Worm (Caenorhabditis elegans) whole organism, midembryonic: ENCODE data around the gene bcl-7.

ENCODE experiments used
- T22C8.4 ChIP-seq: fragments of 200-800 bp; sonication (Bioruptor generic); IDR thresholded peaks from 2 replicates; pipeline ENCODE4 v1.3.6; 2022; ENCODE audit warnings: missing genetic modification characterization, missing compliant biosample characterization
- cog-1 ChIP-seq: sonication (generic microtip); optimal IDR thresholded peaks from 2 replicates; lab custom pipeline; 2016; ENCODE audit warnings: missing genetic modification characterization, missing compliant biosample characterization
- flt-1 ChIP-seq: fragments of 200-800 bp; sonication (Bioruptor generic); IDR thresholded peaks from 2 replicates; pipeline ENCODE4 v1.3.6; 2022; ENCODE audit warnings: missing genetic modification characterization, missing compliant biosample characterization
- med-1 ChIP-seq: sonication (generic microtip); optimal IDR thresholded peaks from 2 replicates; lab custom pipeline; 2017; ENCODE audit warnings: missing genetic modification characterization, mild to moderate bottlenecking, missing compliant biosample characterization, antibody characterized with exemption, missing genetic modification reagents; ENCODE audit not compliant: insufficient read depth
- ref-1 ChIP-seq: fragments of 200-800 bp; sonication (Bioruptor generic); conservative IDR thresholded peaks from 2 replicates; pipeline ENCODE4 v1.3.6; 2022; ENCODE audit warnings: missing genetic modification reagents, missing genetic modification characterization, missing compliant biosample characterization
- tab-1 ChIP-seq: fragments of 200-800 bp; sonication (Bioruptor generic); IDR thresholded peaks from 2 replicates; pipeline ENCODE4 v1.3.6; 2022; ENCODE audit warnings: missing genetic modification characterization, missing compliant biosample characterization
- ztf-23 ChIP-seq: fragments of 200-800 bp; sonication (Bioruptor generic); IDR thresholded peaks from 2 replicates; pipeline ENCODE4 v1.3.6; 2022; ENCODE audit warnings: missing genetic modification reagents, missing genetic modification characterization, missing compliant biosample characterization

ce11 chrIII:5919799-5920387 is 6.0 kb upstream of the bcl-7 start, which contains the start of the genes tdo-2 and C28H8.2:
- TF ChIP-seq ztf-23 (no peak), ref-1 (GFP tag; lab: Robert Waterston, UW) (no peak), T22C8.4 (GFP tag; lab: Robert Waterston, UW) (no peak), flt-1 (no peak), med-1 (no peak), cog-1 (tag; lab: Kevin White, UChicago) (no peak), tab-1 (GFP tag; lab: Robert Waterston, UW) (no peak)
